Fruit fly (Drosophila melanogaster) whole organism, prepupa: ENCODE results near the gene Mer.

Source experiments
- Blimp-1 ChIP-seq: fragments of 200-800 bp; sonication (Bioruptor generic); optimal IDR thresholded peaks from 3 replicates; lab custom pipeline; 2017; ENCODE audit warnings: missing biosample characterization, missing genetic modification characterization, mild to moderate bottlenecking, moderate library complexity, missing genetic modification reagents
- CG10631 ChIP-seq: fragments of 200-800 bp; sonication (Bioruptor generic); optimal IDR thresholded peaks from 2 replicates; lab custom pipeline; 2016; ENCODE audit warnings: missing biosample characterization, missing genetic modification characterization
- CG10669 ChIP-seq: fragments of 200-800 bp; sonication (Bioruptor generic); optimal IDR thresholded peaks from 3 replicates; lab custom pipeline; 2018; ENCODE audit warnings: missing biosample characterization, mild to moderate bottlenecking, missing genetic modification characterization, moderate library complexity
- CG11294 ChIP-seq: fragments of 200-800 bp; sonication (Bioruptor generic); IDR thresholded peaks from 2 replicates; pipeline ENCODE4 v1.3.6; 2022; ENCODE audit warnings: missing biosample characterization, missing genetic modification characterization
- CG11902 ChIP-seq: fragments of 200-800 bp; sonication (Bioruptor generic); optimal IDR thresholded peaks from 3 replicates; lab custom pipeline; 2016; ENCODE audit warnings: missing biosample characterization, missing genetic modification characterization
- CG1621 ChIP-seq: fragments of 200-800 bp; sonication (Bioruptor generic); optimal IDR thresholded peaks from 3 replicates; lab custom pipeline; 2018; ENCODE audit warnings: missing biosample characterization, mild to moderate bottlenecking, missing genetic modification characterization
- CG16779 ChIP-seq: fragments of 200-800 bp; sonication (Bioruptor generic); optimal IDR thresholded peaks from 3 replicates; lab custom pipeline; 2017; ENCODE audit warnings: missing biosample characterization, mild to moderate bottlenecking, missing genetic modification characterization
- CG31627 ChIP-seq: fragments of 200-800 bp; sonication (Bioruptor generic); optimal IDR thresholded peaks from 3 replicates; lab custom pipeline; 2016; ENCODE audit warnings: missing biosample characterization, missing genetic modification characterization
- CG32006 ChIP-seq: fragments of 200-800 bp; sonication (Bioruptor generic); optimal IDR thresholded peaks from 3 replicates; lab custom pipeline; 2017; ENCODE audit warnings: missing biosample characterization, mild to moderate bottlenecking, missing genetic modification characterization
- CG3919 ChIP-seq: fragments of 200-800 bp; sonication (Bioruptor generic); optimal IDR thresholded peaks from 3 replicates; lab custom pipeline; 2016; ENCODE audit warnings: missing biosample characterization, missing genetic modification characterization
- CG4318 ChIP-seq: fragments of 200-800 bp; sonication (Bioruptor generic); optimal IDR thresholded peaks from 3 replicates; lab custom pipeline; 2017; ENCODE audit warnings: missing biosample characterization, mild to moderate bottlenecking, missing genetic modification characterization
- CG6163 ChIP-seq: fragments of 200-800 bp; sonication (Bioruptor generic); IDR thresholded peaks from 3 replicates; pipeline ENCODE4 v1.3.6; 2022; ENCODE audit warnings: missing biosample characterization, missing genetic modification characterization
- CG6276 ChIP-seq: fragments of 200-800 bp; sonication (Bioruptor generic); optimal IDR thresholded peaks from 2 replicates; lab custom pipeline; 2017; ENCODE audit warnings: missing biosample characterization, mild to moderate bottlenecking, missing genetic modification characterization
- CG6808 ChIP-seq: fragments of 200-800 bp; sonication (Bioruptor generic); optimal IDR thresholded peaks from 3 replicates; lab custom pipeline; 2017; ENCODE audit warnings: missing biosample characterization, missing genetic modification characterization, mild to moderate bottlenecking, moderate library complexity, missing genetic modification reagents
- CG8319 ChIP-seq: fragments of 200-800 bp; sonication (Bioruptor generic); optimal IDR thresholded peaks from 3 replicates; lab custom pipeline; 2016; ENCODE audit warnings: missing biosample characterization, missing genetic modification characterization
- CG8632 ChIP-seq: fragments of 200-800 bp; sonication (Bioruptor generic); optimal IDR thresholded peaks from 3 replicates; lab custom pipeline; 2016; ENCODE audit warnings: missing biosample characterization, missing genetic modification characterization
- CG9139 ChIP-seq: fragments of 200-800 bp; sonication (Bioruptor generic); optimal IDR thresholded peaks from 3 replicates; lab custom pipeline; 2017; ENCODE audit warnings: missing biosample characterization, mild to moderate bottlenecking, missing genetic modification characterization
- Eip75B ChIP-seq: fragments of 200-800 bp; sonication (Bioruptor generic); optimal IDR thresholded peaks from 3 replicates; lab custom pipeline; 2016; ENCODE audit warnings: missing biosample characterization, missing genetic modification characterization
- Eip78C ChIP-seq: fragments of 200-800 bp; sonication (Bioruptor generic); peaks from one replicate; lab custom pipeline; 2016; ENCODE audit warnings: missing biosample characterization, missing genetic modification characterization
- Eip93F ChIP-seq: fragments of 200-800 bp; sonication (Bioruptor generic); optimal IDR thresholded peaks from 2 replicates; lab custom pipeline; 2016; ENCODE audit warnings: missing biosample characterization, mild to moderate bottlenecking, missing genetic modification characterization
- Ets21C ChIP-seq: fragments of 200-800 bp; sonication (Bioruptor generic); optimal IDR thresholded peaks from 3 replicates; lab custom pipeline; 2016; ENCODE audit warnings: missing biosample characterization, missing genetic modification characterization
- Ets96B ChIP-seq: fragments of 200-800 bp; optimal IDR thresholded peaks from 2 replicates; lab custom pipeline; 2019; ENCODE audit warnings: missing biosample characterization, mild to moderate bottlenecking, missing genetic modification characterization, moderate library complexity
- Hr38 ChIP-seq: sonication (Bioruptor generic); optimal IDR thresholded peaks from 2 replicates; lab custom pipeline; 2016; ENCODE audit warnings: missing biosample characterization, missing genetic modification characterization
- Hr4 ChIP-seq: fragments of 200-800 bp; sonication (Bioruptor generic); optimal IDR thresholded peaks from 3 replicates; lab custom pipeline; 2016; ENCODE audit warnings: missing biosample characterization, missing genetic modification characterization
- Lpt ChIP-seq: fragments of 200-800 bp; sonication (Bioruptor generic); optimal IDR thresholded peaks from 3 replicates; lab custom pipeline; 2016; ENCODE audit warnings: missing biosample characterization, missing genetic modification characterization
- Met ChIP-seq: fragments of 200-800 bp; sonication (Bioruptor generic); optimal IDR thresholded peaks from 3 replicates; lab custom pipeline; 2016; ENCODE audit warnings: missing biosample characterization, missing genetic modification characterization
- OdsH ChIP-seq: fragments of 200-800 bp; sonication (Bioruptor generic); optimal IDR thresholded peaks from 3 replicates; lab custom pipeline; 2016; ENCODE audit warnings: missing biosample characterization, missing genetic modification characterization
- Smox ChIP-seq: fragments of 200-800 bp; sonication (Bioruptor generic); optimal IDR thresholded peaks from 3 replicates; lab custom pipeline; 2016; ENCODE audit warnings: missing biosample characterization, missing genetic modification characterization
- Sox14 ChIP-seq: fragments of 200-800 bp; sonication (Bioruptor generic); optimal IDR thresholded peaks from 3 replicates; lab custom pipeline; 2016; ENCODE audit warnings: missing biosample characterization, missing genetic modification characterization
- Sox15 ChIP-seq: fragments of 200-800 bp; sonication (Bioruptor generic); optimal IDR thresholded peaks from 3 replicates; lab custom pipeline; 2016; ENCODE audit warnings: missing biosample characterization, missing genetic modification characterization
- achi ChIP-seq: fragments of 200-800 bp; sonication (Bioruptor generic); optimal IDR thresholded peaks from 3 replicates; lab custom pipeline; 2016; ENCODE audit warnings: missing biosample characterization, missing genetic modification characterization
- acj6 ChIP-seq: fragments of 200-800 bp; sonication (Bioruptor generic); optimal IDR thresholded peaks from 3 replicates; lab custom pipeline; 2016; ENCODE audit warnings: missing biosample characterization, missing genetic modification characterization
- cyc ChIP-seq: fragments of 200-800 bp; sonication (Bioruptor generic); optimal IDR thresholded peaks from 3 replicates; lab custom pipeline; 2016; ENCODE audit warnings: missing biosample characterization, missing genetic modification characterization
- dsx ChIP-seq: fragments of 200-800 bp; optimal IDR thresholded peaks from 3 replicates; lab custom pipeline; 2019; ENCODE audit warnings: missing biosample characterization, mild to moderate bottlenecking, missing genetic modification characterization, moderate library complexity; ENCODE audit not compliant: poor library complexity, severe bottlenecking
- eg ChIP-seq: fragments of 200-800 bp; sonication (Bioruptor generic); IDR thresholded peaks from 3 replicates; pipeline ENCODE4 v1.3.6; 2022; ENCODE audit warnings: missing biosample characterization, missing genetic modification characterization
- fd85E ChIP-seq: fragments of 200-800 bp; sonication (Bioruptor generic); optimal IDR thresholded peaks from 3 replicates; lab custom pipeline; 2016; ENCODE audit warnings: missing biosample characterization, missing genetic modification characterization
- fkh ChIP-seq: fragments of 200-800 bp; sonication (Bioruptor generic); optimal IDR thresholded peaks from 3 replicates; lab custom pipeline; 2017; ENCODE audit warnings: missing biosample characterization, mild to moderate bottlenecking, missing genetic modification characterization, moderate library complexity
- pdm3 ChIP-seq: fragments of 200-800 bp; sonication (Bioruptor generic); optimal IDR thresholded peaks from 3 replicates; lab custom pipeline; 2016; ENCODE audit warnings: missing biosample characterization, missing genetic modification characterization
- salr ChIP-seq, 2 experiments: fragments of 200-800 bp; sonication (Bioruptor generic); optimal IDR thresholded peaks; 3 replicates each; lab custom pipeline; 2016 to 2018; ENCODE audit warnings: missing biosample characterization in 2 of 2, missing genetic modification characterization in 2 of 2, mild to moderate bottlenecking in 1 of 2
- ss ChIP-seq, 2 experiments: fragments of 200-800 bp; sonication (Bioruptor generic); optimal IDR thresholded peaks; 2 replicates in 1 of 2; 3 replicates in 1 of 2; lab custom pipeline; 2017 to 2018; ENCODE audit warnings: mild to moderate bottlenecking in 2 of 2, missing biosample characterization in 2 of 2, missing genetic modification characterization in 2 of 2, moderate library complexity in 1 of 2
- vri ChIP-seq: fragments of 200-800 bp; sonication (Bioruptor generic); optimal IDR thresholded peaks from 3 replicates; lab custom pipeline; 2016; ENCODE audit warnings: missing biosample characterization, mild to moderate bottlenecking, missing genetic modification characterization

Mer gene

DNA sequence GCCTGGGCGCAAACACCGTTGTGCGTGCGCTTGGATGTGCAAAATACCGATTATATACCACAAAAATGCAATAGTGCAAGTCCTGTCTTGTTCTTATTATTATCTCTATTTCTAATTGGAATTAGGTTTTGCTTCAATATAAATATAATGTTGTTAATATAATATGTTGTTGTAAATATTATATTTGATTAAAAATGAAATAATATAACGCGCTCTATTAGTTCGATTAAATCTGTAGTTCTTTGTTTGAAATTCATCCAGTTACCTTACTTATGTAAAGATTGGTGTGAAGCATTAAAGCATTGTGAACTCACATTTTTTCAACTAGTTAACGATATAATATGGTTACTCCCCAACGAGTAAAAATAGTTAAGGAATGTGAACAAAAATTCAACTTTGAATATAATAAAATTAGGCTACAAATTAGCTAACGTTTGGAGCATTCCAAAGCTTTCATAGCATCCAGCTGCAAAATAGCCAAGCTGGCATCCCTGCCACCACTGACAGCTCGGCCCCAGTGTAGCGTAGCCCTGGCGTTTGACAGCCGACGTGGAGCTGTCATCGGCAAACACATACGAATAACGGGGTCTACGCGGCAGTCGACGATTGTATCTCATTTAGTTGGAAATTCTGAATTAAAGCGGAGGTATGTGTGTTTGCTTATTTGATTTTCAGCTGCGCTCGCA lies 50.3 kb downstream of the Mer start, which contains the start of the genes CG12237 and Sec61gamma:
Gene CG12237, minus strand, starts transcription at position 51 of the 686 bp plus-strand sequence.
Gene Sec61gamma, plus strand, starts transcription at position 509 of the 686 bp plus-strand sequence.
- TF ChIP-seq acj6 (GFP tag; lab: Kevin White, UChicago), result no peak
- no peak for TF ChIP-seq CG9139 (GFP tag; lab: Kevin White, UChicago)
- TF ChIP-seq CG32006 (GFP tag; lab: Kevin White, UChicago), result no peak
- no peak for TF ChIP-seq CG6276 (GFP tag; lab: Kevin White, UChicago)
- TF ChIP-seq vri (GFP tag; lab: Kevin White, UChicago), result no peak
- TF ChIP-seq Hr38 (GFP tag; lab: Kevin White, UChicago), result no peak
- TF ChIP-seq CG31627, result peak; percentile 21
- no peak for TF ChIP-seq Sox15
- peak; percentile 100 for TF ChIP-seq achi (GFP tag; lab: Kevin White, UChicago)
- TF ChIP-seq Eip75B (GFP tag; lab: Kevin White, UChicago), result no peak
- TF ChIP-seq Blimp-1 (GFP tag; lab: Kevin White, UChicago), result no peak
- TF ChIP-seq Eip93F, result no peak
- TF ChIP-seq CG6163 (GFP tag; lab: Robert Waterston, UW), result peak; percentile 34; the same call in 1 of the 3 replicates
- no peak for TF ChIP-seq CG10631 (GFP tag; lab: Kevin White, UChicago)
- TF ChIP-seq cyc (GFP tag; lab: Kevin White, UChicago), result no peak
- no peak for TF ChIP-seq CG16779 (tag; lab: Kevin White, UChicago)
- TF ChIP-seq CG6808 (GFP tag; lab: Kevin White, UChicago), result no peak
- no peak for TF ChIP-seq CG3919 (GFP tag; lab: Kevin White, UChicago)
- 0 out of 3 replicates have a peak, but pooled peaks have one; percentile 8 for TF ChIP-seq eg
- no peak for TF ChIP-seq CG10669 (GFP tag; lab: Kevin White, UChicago)
- no peak for TF ChIP-seq salr (GFP tag; optimal IDR thresholded peaks at IDR 0.05; lab: Kevin White, UChicago)
- no peak for TF ChIP-seq OdsH (GFP tag; lab: Kevin White, UChicago)
- TF ChIP-seq Ets21C (GFP tag; lab: Kevin White, UChicago), result no peak
- TF ChIP-seq Met, result no peak
- TF ChIP-seq fkh (GFP tag; lab: Kevin White, UChicago), result no peak
- TF ChIP-seq pdm3, result no peak
- no peak for TF ChIP-seq CG11294 (GFP tag; lab: Robert Waterston, UW)
- no peak for TF ChIP-seq Ets96B (tag; lab: Kevin White, UChicago)
- no peak for TF ChIP-seq CG4318 (GFP tag; lab: Kevin White, UChicago)
- TF ChIP-seq ss (GFP tag; optimal IDR thresholded peaks at IDR 0.05; lab: Kevin White, UChicago), result no peak
- peak; percentile 3 for TF ChIP-seq CG1621
- TF ChIP-seq Eip78C, result peak; percentile 68
- no peak for TF ChIP-seq Hr4 (GFP tag; lab: Kevin White, UChicago)
- no peak for TF ChIP-seq CG8632 (GFP tag; lab: Kevin White, UChicago)
- TF ChIP-seq CG8319 (GFP tag; lab: Kevin White, UChicago), result no peak
- TF ChIP-seq dsx (GFP tag; lab: Kevin White, UChicago), result no peak
- no peak for TF ChIP-seq fd85E (GFP tag; lab: Kevin White, UChicago)
- TF ChIP-seq Lpt, result no peak
- peak; percentile 61 for TF ChIP-seq Sox14 (GFP tag; lab: Kevin White, UChicago)
- no peak for TF ChIP-seq Smox (GFP tag; lab: Kevin White, UChicago)
- TF ChIP-seq CG11902, result no peak
